Fruit fly (Drosophila melanogaster) whole organism, prepupa: Measurements from ENCODE around the gene Cpr76Bd.

Source experiments
- CG11294 ChIP-seq: fragments of 200-800 bp; sonication (Bioruptor generic); IDR thresholded peaks from 2 replicates; pipeline ENCODE4 v1.3.6; 2022; ENCODE audit warnings: missing biosample characterization, missing genetic modification characterization
- CG11762 ChIP-seq: fragments of 200-800 bp; sonication (Bioruptor generic); optimal IDR thresholded peaks from 3 replicates; lab custom pipeline; 2016; ENCODE audit warnings: missing biosample characterization, missing genetic modification characterization; ENCODE audit not compliant: insufficient read depth
- CG11902 ChIP-seq: fragments of 200-800 bp; sonication (Bioruptor generic); optimal IDR thresholded peaks from 3 replicates; lab custom pipeline; 2016; ENCODE audit warnings: missing biosample characterization, missing genetic modification characterization
- CG15336 ChIP-seq: fragments of 200-800 bp; sonication (Bioruptor generic); IDR thresholded peaks from 2 replicates; pipeline ENCODE4 v1.3.6; 2022; ENCODE audit warnings: missing biosample characterization, missing genetic modification characterization
- CG1621 ChIP-seq: fragments of 200-800 bp; sonication (Bioruptor generic); optimal IDR thresholded peaks from 3 replicates; lab custom pipeline; 2018; ENCODE audit warnings: missing biosample characterization, mild to moderate bottlenecking, missing genetic modification characterization
- CG16779 ChIP-seq: fragments of 200-800 bp; sonication (Bioruptor generic); optimal IDR thresholded peaks from 3 replicates; lab custom pipeline; 2017; ENCODE audit warnings: missing biosample characterization, mild to moderate bottlenecking, missing genetic modification characterization
- CG3032 ChIP-seq: fragments of 200-800 bp; optimal IDR thresholded peaks from 2 replicates; lab custom pipeline; 2019; ENCODE audit warnings: missing biosample characterization, mild to moderate bottlenecking, missing genetic modification characterization, moderate library complexity
- CG31627 ChIP-seq: fragments of 200-800 bp; sonication (Bioruptor generic); optimal IDR thresholded peaks from 3 replicates; lab custom pipeline; 2016; ENCODE audit warnings: missing biosample characterization, missing genetic modification characterization
- CG32006 ChIP-seq: fragments of 200-800 bp; sonication (Bioruptor generic); optimal IDR thresholded peaks from 3 replicates; lab custom pipeline; 2017; ENCODE audit warnings: missing biosample characterization, mild to moderate bottlenecking, missing genetic modification characterization
- CG34406 ChIP-seq: fragments of 200-800 bp; sonication (Bioruptor generic); optimal IDR thresholded peaks from 3 replicates; lab custom pipeline; 2016; ENCODE audit warnings: missing biosample characterization, missing genetic modification characterization
- CG3919 ChIP-seq: fragments of 200-800 bp; sonication (Bioruptor generic); optimal IDR thresholded peaks from 3 replicates; lab custom pipeline; 2016; ENCODE audit warnings: missing biosample characterization, missing genetic modification characterization
- CG4318 ChIP-seq: fragments of 200-800 bp; sonication (Bioruptor generic); optimal IDR thresholded peaks from 3 replicates; lab custom pipeline; 2017; ENCODE audit warnings: missing biosample characterization, mild to moderate bottlenecking, missing genetic modification characterization
- CG6163 ChIP-seq: fragments of 200-800 bp; sonication (Bioruptor generic); IDR thresholded peaks from 3 replicates; pipeline ENCODE4 v1.3.6; 2022; ENCODE audit warnings: missing biosample characterization, missing genetic modification characterization
- CG6792 ChIP-seq: fragments of 200-800 bp; sonication (Bioruptor generic); optimal IDR thresholded peaks from 3 replicates; lab custom pipeline; 2016; ENCODE audit warnings: missing biosample characterization, missing genetic modification characterization
- CG6854 ChIP-seq: fragments of 200-800 bp; sonication (Bioruptor generic); optimal IDR thresholded peaks from 2 replicates; lab custom pipeline; 2017; ENCODE audit warnings: missing biosample characterization, mild to moderate bottlenecking, missing genetic modification characterization
- CG7368 ChIP-seq: fragments of 200-800 bp; sonication (Bioruptor generic); optimal IDR thresholded peaks from 3 replicates; lab custom pipeline; 2016; ENCODE audit warnings: missing biosample characterization, missing genetic modification characterization
- CG8119 ChIP-seq: fragments of 200-800 bp; sonication (Bioruptor generic); IDR thresholded peaks from 3 replicates; pipeline ENCODE4 v1.3.6; 2022; ENCODE audit warnings: missing biosample characterization, missing genetic modification characterization
- CG8319 ChIP-seq: fragments of 200-800 bp; sonication (Bioruptor generic); optimal IDR thresholded peaks from 3 replicates; lab custom pipeline; 2016; ENCODE audit warnings: missing biosample characterization, missing genetic modification characterization
- CG9139 ChIP-seq: fragments of 200-800 bp; sonication (Bioruptor generic); optimal IDR thresholded peaks from 3 replicates; lab custom pipeline; 2017; ENCODE audit warnings: missing biosample characterization, mild to moderate bottlenecking, missing genetic modification characterization
- Eip93F ChIP-seq: fragments of 200-800 bp; sonication (Bioruptor generic); optimal IDR thresholded peaks from 2 replicates; lab custom pipeline; 2016; ENCODE audit warnings: missing biosample characterization, mild to moderate bottlenecking, missing genetic modification characterization
- Ets21C ChIP-seq: fragments of 200-800 bp; sonication (Bioruptor generic); optimal IDR thresholded peaks from 3 replicates; lab custom pipeline; 2016; ENCODE audit warnings: missing biosample characterization, missing genetic modification characterization
- Gug ChIP-seq: fragments of 200-800 bp; sonication (Bioruptor generic); IDR thresholded peaks from 2 replicates; pipeline ENCODE4 v1.3.6; 2022; ENCODE audit warnings: missing biosample characterization, missing genetic modification characterization
- Hr38 ChIP-seq: sonication (Bioruptor generic); optimal IDR thresholded peaks from 2 replicates; lab custom pipeline; 2016; ENCODE audit warnings: missing biosample characterization, missing genetic modification characterization
- Hr39 ChIP-seq: fragments of 200-800 bp; sonication (Bioruptor generic); optimal IDR thresholded peaks from 2 replicates; lab custom pipeline; 2016; ENCODE audit warnings: missing biosample characterization, missing genetic modification characterization
- Lpt ChIP-seq: fragments of 200-800 bp; sonication (Bioruptor generic); optimal IDR thresholded peaks from 3 replicates; lab custom pipeline; 2016; ENCODE audit warnings: missing biosample characterization, missing genetic modification characterization
- OdsH ChIP-seq: fragments of 200-800 bp; sonication (Bioruptor generic); optimal IDR thresholded peaks from 3 replicates; lab custom pipeline; 2016; ENCODE audit warnings: missing biosample characterization, missing genetic modification characterization
- Smox ChIP-seq: fragments of 200-800 bp; sonication (Bioruptor generic); optimal IDR thresholded peaks from 3 replicates; lab custom pipeline; 2016; ENCODE audit warnings: missing biosample characterization, missing genetic modification characterization
- Sox15 ChIP-seq: fragments of 200-800 bp; sonication (Bioruptor generic); optimal IDR thresholded peaks from 3 replicates; lab custom pipeline; 2016; ENCODE audit warnings: missing biosample characterization, missing genetic modification characterization
- cyc ChIP-seq: fragments of 200-800 bp; sonication (Bioruptor generic); optimal IDR thresholded peaks from 3 replicates; lab custom pipeline; 2016; ENCODE audit warnings: missing biosample characterization, missing genetic modification characterization
- dac ChIP-seq: fragments of 200-800 bp; sonication (Bioruptor generic); optimal IDR thresholded peaks from 2 replicates; lab custom pipeline; 2017; ENCODE audit warnings: missing biosample characterization, mild to moderate bottlenecking, missing genetic modification characterization
- dsx ChIP-seq: fragments of 200-800 bp; optimal IDR thresholded peaks from 3 replicates; lab custom pipeline; 2019; ENCODE audit warnings: missing biosample characterization, mild to moderate bottlenecking, missing genetic modification characterization, moderate library complexity; ENCODE audit not compliant: poor library complexity, severe bottlenecking
- eg ChIP-seq: fragments of 200-800 bp; sonication (Bioruptor generic); IDR thresholded peaks from 3 replicates; pipeline ENCODE4 v1.3.6; 2022; ENCODE audit warnings: missing biosample characterization, missing genetic modification characterization
- fd85E ChIP-seq: fragments of 200-800 bp; sonication (Bioruptor generic); optimal IDR thresholded peaks from 3 replicates; lab custom pipeline; 2016; ENCODE audit warnings: missing biosample characterization, missing genetic modification characterization
- fkh ChIP-seq: fragments of 200-800 bp; sonication (Bioruptor generic); optimal IDR thresholded peaks from 3 replicates; lab custom pipeline; 2017; ENCODE audit warnings: missing biosample characterization, mild to moderate bottlenecking, missing genetic modification characterization, moderate library complexity
- lz ChIP-seq: fragments of 200-800 bp; sonication (Bioruptor generic); optimal IDR thresholded peaks from 3 replicates; lab custom pipeline; 2016; ENCODE audit warnings: missing biosample characterization, missing genetic modification characterization
- pdm3 ChIP-seq: fragments of 200-800 bp; sonication (Bioruptor generic); optimal IDR thresholded peaks from 3 replicates; lab custom pipeline; 2016; ENCODE audit warnings: missing biosample characterization, missing genetic modification characterization
- salr ChIP-seq, 2 experiments: fragments of 200-800 bp; sonication (Bioruptor generic); optimal IDR thresholded peaks; 3 replicates each; lab custom pipeline; 2016 to 2018; ENCODE audit warnings: missing biosample characterization in 2 of 2, missing genetic modification characterization in 2 of 2, mild to moderate bottlenecking in 1 of 2
- ss ChIP-seq, 2 experiments: fragments of 200-800 bp; sonication (Bioruptor generic); optimal IDR thresholded peaks; 2 replicates in 1 of 2; 3 replicates in 1 of 2; lab custom pipeline; 2017 to 2018; ENCODE audit warnings: mild to moderate bottlenecking in 2 of 2, missing biosample characterization in 2 of 2, missing genetic modification characterization in 2 of 2, moderate library complexity in 1 of 2
- svp ChIP-seq: fragments of 200-800 bp; sonication (Bioruptor generic); peaks from one replicate; lab custom pipeline; 2016; ENCODE audit warnings: missing biosample characterization, missing genetic modification characterization
- vri ChIP-seq: fragments of 200-800 bp; sonication (Bioruptor generic); optimal IDR thresholded peaks from 3 replicates; lab custom pipeline; 2016; ENCODE audit warnings: missing biosample characterization, mild to moderate bottlenecking, missing genetic modification characterization

The Cpr76Bd gene

DNA sequence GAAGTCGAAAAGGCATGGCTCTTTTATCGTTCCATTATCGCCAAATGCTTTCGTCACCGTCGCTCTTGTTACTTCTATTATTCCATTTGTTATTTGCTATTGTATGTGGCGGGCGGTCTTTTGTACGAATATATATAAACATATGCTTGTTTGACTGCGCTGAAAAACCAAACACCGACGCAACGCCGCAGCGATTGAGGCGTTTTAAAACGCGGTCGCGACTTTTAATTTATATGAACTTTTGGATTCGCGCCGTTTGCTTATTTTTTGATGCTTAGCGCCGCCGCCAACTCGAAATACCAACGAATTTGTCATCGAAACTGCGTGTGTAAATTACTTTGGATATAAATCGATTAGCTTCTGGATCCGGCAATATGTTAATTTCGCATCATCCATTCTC is 35.4 kb upstream of the Cpr76Bd start:
- TF ChIP-seq fd85E (GFP tag; lab: Kevin White, UChicago) (no peak), Lpt (GFP tag; lab: Kevin White, UChicago) (no peak), ss (GFP tag; optimal IDR thresholded peaks at IDR 0.05; lab: Kevin White, UChicago) (no peak), CG11294 (no peak), Hr39 (no peak), dsx (GFP tag; lab: Kevin White, UChicago) (no peak), Gug (GFP tag; lab: Robert Waterston, UW) (no peak), CG16779 (tag; lab: Kevin White, UChicago) (no peak), Eip93F (GFP tag; lab: Kevin White, UChicago) (no peak), CG15336 (GFP tag; lab: Robert Waterston, UW) (no peak), CG8119 (GFP tag; lab: Robert Waterston, UW) (no peak), Smox (no peak), cyc (GFP tag; lab: Kevin White, UChicago) (no peak), Ets21C (GFP tag; lab: Kevin White, UChicago) (no peak), OdsH (GFP tag; lab: Kevin White, UChicago) (no peak), dac (GFP tag; lab: Kevin White, UChicago) (no peak), CG6854 (GFP tag; lab: Kevin White, UChicago) (no peak), CG1621 (tag; lab: Kevin White, UChicago) (no peak), CG3919 (no peak), pdm3 (GFP tag; lab: Kevin White, UChicago) (no peak)

DNA sequence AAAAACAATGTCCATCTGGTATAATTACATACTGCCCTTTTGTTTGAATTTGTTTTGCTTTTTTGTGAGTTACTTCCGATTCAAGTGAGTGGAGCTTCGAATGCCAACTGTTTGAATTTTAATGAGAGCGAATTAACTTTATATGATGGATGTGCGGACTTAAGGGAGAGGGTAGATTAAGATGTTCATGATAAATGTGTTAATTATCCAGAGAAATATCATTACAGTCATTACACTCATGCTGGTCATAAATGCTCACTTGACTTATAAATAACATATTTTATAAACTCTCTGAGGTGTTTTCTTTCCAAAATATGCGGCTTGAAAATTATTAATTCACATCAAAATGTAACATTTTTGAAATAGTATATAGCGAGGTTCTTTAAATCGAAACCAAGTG is 34.9 kb upstream of the Cpr76Bd start, which contains the start of gene CG9449:
Gene CG9449 (minus strand): TSS at position 101 of the 400 bp plus-strand sequence.
- no peak for TF ChIP-seq svp (GFP tag; lab: Kevin White, UChicago)
- no peak for TF ChIP-seq CG8319 (GFP tag; lab: Kevin White, UChicago)
- TF ChIP-seq eg (GFP tag; lab: Robert Waterston, UW) = no peak
- no peak for TF ChIP-seq OdsH (GFP tag; lab: Kevin White, UChicago)
- peak; percentile 47 for TF ChIP-seq fkh (GFP tag; lab: Kevin White, UChicago)
- TF ChIP-seq CG6163 = no peak
- no peak for TF ChIP-seq CG4318 (GFP tag; lab: Kevin White, UChicago)
- no peak for TF ChIP-seq CG7368 (GFP tag; lab: Kevin White, UChicago)

DNA sequence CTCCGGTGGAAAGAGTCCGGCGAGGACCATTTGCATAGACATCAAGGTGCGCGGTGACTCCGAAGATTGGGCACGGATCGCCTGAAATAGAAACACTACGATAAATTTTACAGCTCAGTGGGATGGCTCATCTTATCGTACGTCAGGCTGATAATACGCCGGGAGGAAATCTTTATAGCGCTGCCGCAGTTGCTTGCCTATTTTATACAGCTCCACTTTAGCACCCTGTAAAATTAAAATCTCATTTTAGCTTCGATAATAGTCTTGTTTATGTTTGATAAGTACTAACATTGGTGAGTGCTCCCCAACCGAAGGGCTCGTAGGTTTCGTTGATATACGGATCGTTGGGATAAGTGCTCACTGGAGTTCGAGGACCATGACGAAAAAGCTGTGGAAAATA is 33.2 kb upstream of the Cpr76Bd start:
- TF ChIP-seq lz (GFP tag; lab: Kevin White, UChicago) (no peak), vri (no peak), fkh (GFP tag; lab: Kevin White, UChicago) (peak; percentile 26)
- TF ChIP-seq, all 60 proteins: peak for 1

DNA sequence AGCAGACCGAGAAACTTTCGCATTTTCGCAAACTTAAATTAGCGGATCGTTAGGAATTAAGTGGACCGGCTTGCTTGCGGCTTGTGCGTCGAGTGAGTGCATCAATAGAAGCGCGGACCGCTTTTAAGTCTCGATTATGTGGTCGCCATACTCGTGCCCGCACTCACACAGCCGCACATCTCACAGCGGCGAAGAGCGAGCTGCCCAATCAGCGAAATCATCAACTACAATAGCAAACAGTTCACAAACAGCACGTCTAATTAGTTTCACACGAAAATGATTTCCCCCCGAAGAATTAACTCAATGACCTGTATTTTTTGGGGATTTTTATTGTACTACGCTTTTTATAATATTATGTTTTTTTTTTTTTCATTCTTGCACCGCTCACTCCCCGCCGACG is 31.8 kb upstream of the Cpr76Bd start, which contains the start of gene CG9451:
Gene CG9451 (minus strand): TSS at position 101 of the 400 bp plus-strand sequence.
- TF ChIP-seq lz (GFP tag; lab: Kevin White, UChicago) (no peak), fd85E (GFP tag; lab: Kevin White, UChicago) (no peak), CG3032 (no peak), salr (GFP tag; optimal IDR thresholded peaks at IDR 0.05; lab: Kevin White, UChicago) (no peak), OdsH (GFP tag; lab: Kevin White, UChicago) (no peak), CG9139 (GFP tag; lab: Kevin White, UChicago) (no peak), CG34406 (GFP tag; lab: Kevin White, UChicago) (no peak), dac (GFP tag; lab: Kevin White, UChicago) (no peak), CG32006 (GFP tag; lab: Kevin White, UChicago) (no peak), Hr38 (no peak), CG31627 (no peak), Hr39 (no peak), CG11902 (GFP tag; lab: Kevin White, UChicago) (no peak), CG11762 (no peak), CG6792 (GFP tag; lab: Kevin White, UChicago) (no peak), CG11294 (no peak), Gug (GFP tag; lab: Robert Waterston, UW) (no peak), Sox15 (GFP tag; lab: Kevin White, UChicago) (no peak)
